Worm (Caenorhabditis elegans) whole organism, L3 larva: ENCODE results near the gene glb-15.

Source experiments
- aly-2 ChIP-seq: fragments of 150-350 bp; optimal IDR thresholded peaks from 2 replicates; lab custom pipeline; 2014; ENCODE audit warnings: missing biosample characterization, missing genetic modification characterization
- ceh-82 ChIP-seq: fragments of 150-350 bp; optimal IDR thresholded peaks from 2 replicates; lab custom pipeline; 2014; ENCODE audit warnings: missing biosample characterization, missing genetic modification characterization
- egl-5 ChIP-seq: fragments of 150-350 bp; optimal IDR thresholded peaks from 2 replicates; lab custom pipeline; 2017; ENCODE audit warnings: missing biosample characterization, missing genetic modification reagents, missing genetic modification characterization, inconsistent platforms
- elt-2 ChIP-seq: sonication (generic microtip); optimal IDR thresholded peaks from 2 replicates; lab custom pipeline; 2016; ENCODE audit warnings: missing genetic modification reagents, mild to moderate bottlenecking, missing genetic modification characterization, missing compliant biosample characterization
- fos-1 ChIP-seq: fragments of 150-350 bp; optimal IDR thresholded peaks from 2 replicates; lab custom pipeline; 2014; ENCODE audit warnings: missing biosample characterization, missing genetic modification characterization
- lin-15B ChIP-seq: fragments of 150-350 bp; optimal IDR thresholded peaks from 2 replicates; lab custom pipeline; 2014; ENCODE audit warnings: missing biosample characterization, missing genetic modification characterization
- nfya-1 ChIP-seq: sonication (generic microtip); optimal IDR thresholded peaks from 2 replicates; lab custom pipeline; 2017; ENCODE audit warnings: missing genetic modification characterization, mild to moderate bottlenecking, missing compliant biosample characterization, antibody characterized with exemption, moderate library complexity; ENCODE audit not compliant: insufficient read depth
- nhr-77 ChIP-seq: fragments of 150-350 bp; optimal IDR thresholded peaks from 2 replicates; lab custom pipeline; 2014; ENCODE audit warnings: missing biosample characterization, missing genetic modification characterization
- pha-4 ChIP-seq: fragments of 150-350 bp; optimal IDR thresholded peaks from 2 replicates; lab custom pipeline; 2014; ENCODE audit warnings: missing biosample characterization, missing genetic modification reagents, missing genetic modification characterization
- pqm-1 ChIP-seq: fragments of 150-350 bp; optimal IDR thresholded peaks from 2 replicates; lab custom pipeline; 2017; ENCODE audit warnings: missing biosample characterization, missing genetic modification characterization, inconsistent platforms
- snpc-4 ChIP-seq: fragments of 150-350 bp; optimal IDR thresholded peaks from 2 replicates; lab custom pipeline; 2014; ENCODE audit warnings: missing biosample characterization, missing genetic modification characterization
- tbx-2 ChIP-seq: sonication (generic microtip); optimal IDR thresholded peaks from 2 replicates; lab custom pipeline; 2016; ENCODE audit warnings: mild to moderate bottlenecking, missing genetic modification characterization, missing compliant biosample characterization
- unc-39 ChIP-seq: sonication (generic microtip); optimal IDR thresholded peaks from 4 replicates; lab custom pipeline; 2017; ENCODE audit warnings: missing biosample characterization, missing genetic modification characterization

The glb-15 gene

DNA sequence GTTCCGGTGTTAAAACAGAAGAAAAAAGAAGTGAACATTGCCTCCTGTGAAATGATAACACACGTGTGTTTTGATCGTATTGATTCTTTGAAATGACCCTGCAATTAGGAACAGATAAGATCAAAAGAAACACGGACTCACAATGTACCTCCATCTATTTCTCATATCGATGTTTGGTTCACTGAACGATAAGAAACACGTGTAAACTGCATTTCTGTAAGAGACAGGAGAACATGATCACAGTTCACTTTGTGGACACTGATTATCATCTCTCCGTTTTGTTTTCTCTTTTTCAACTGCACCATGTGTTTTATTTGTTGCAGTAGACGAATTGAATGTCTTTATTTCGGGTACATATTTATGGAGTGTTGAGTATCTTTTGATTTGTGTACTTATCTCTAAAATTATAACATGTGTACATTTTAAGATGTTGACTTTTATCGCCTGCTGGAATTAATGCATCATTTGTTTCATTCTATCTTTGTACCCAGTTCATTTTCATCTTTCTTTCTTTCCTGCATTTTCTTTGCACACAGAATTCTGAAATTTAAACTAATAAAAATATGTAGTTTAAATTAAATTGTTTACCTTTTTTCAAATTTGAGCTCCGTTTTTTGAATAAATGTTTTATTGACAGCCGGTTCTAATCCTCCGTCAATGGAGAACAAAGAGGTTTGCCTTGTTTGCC is 45.1 kb downstream of the glb-15 start, which contains the start of the genes H12C20.7 and nhr-68 (continued):
- TF ChIP-seq fos-1 (peak; percentile 60), tbx-2 (tag; lab: Kevin White, UChicago) (peak; percentile 87), egl-5 (tag; lab: Kevin White, UChicago) (no peak), snpc-4 (tag; lab: Kevin White, UChicago) (no peak), pha-4 (tag; lab: Kevin White, UChicago) (peak; percentile 95), nhr-77 (tag; lab: Kevin White, UChicago) (peak; percentile 31), ceh-82 (tag; lab: Kevin White, UChicago) (no peak), nfya-1 (tag; lab: Kevin White, UChicago) (peak; percentile 65), lin-15B (tag; lab: Kevin White, UChicago) (peak; percentile 23), unc-39 (tag; lab: Kevin White, UChicago) (no peak)

DNA sequence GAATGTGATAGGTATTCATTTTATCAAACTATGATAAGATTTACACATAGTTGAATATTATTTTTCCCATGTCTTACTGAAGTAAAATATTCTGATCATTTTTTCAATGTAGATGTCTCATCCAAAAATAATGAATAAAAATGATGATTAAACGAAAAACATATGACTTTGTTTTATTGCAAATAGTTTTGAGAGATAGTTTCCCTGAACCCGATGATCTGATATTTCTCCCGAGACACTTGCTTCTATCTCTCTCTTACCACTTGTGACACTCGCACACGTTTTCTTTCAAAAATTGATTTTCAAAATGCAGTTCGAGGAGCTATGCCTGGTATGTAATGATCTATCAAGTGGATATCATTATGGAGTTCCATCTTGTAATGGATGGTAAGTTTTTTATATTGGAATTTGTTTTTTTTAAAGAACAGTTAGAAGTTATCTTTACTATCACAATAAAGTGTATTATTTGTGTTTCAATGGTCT is 47.9 kb downstream of the glb-15 start, which contains the start of the genes nhr-101 and pms-2:
nhr-101 (plus strand) TSS at position 308 of the 483 bp plus-strand sequence.
pms-2 (minus strand) TSS at position 433 of the 483 bp plus-strand sequence.
- TF ChIP-seq pqm-1 (tag; lab: Kevin White, UChicago), result peak; percentile 11
- TF ChIP-seq elt-2 (tag; lab: Kevin White, UChicago), result peak; percentile 19
- TF ChIP-seq aly-2 (tag; lab: Kevin White, UChicago), result no peak
